Worm (Caenorhabditis elegans) whole organism, young adult: Measurements from ENCODE around the gene R13A1.1.

Source experiments
- atf-7 ChIP-seq: sonication (generic microtip); optimal IDR thresholded peaks from 2 replicates; lab custom pipeline; 2017; ENCODE audit warnings: mild to moderate bottlenecking, missing genetic modification characterization, missing compliant biosample characterization
- cebp-1 ChIP-seq, 2 experiments: fragments of 200-800 bp in 1 of 2; sonication (Bioruptor generic) in 1 of 2; sonication (generic microtip) in 1 of 2; IDR thresholded peaks in 1 of 2; optimal IDR thresholded peaks in 1 of 2; 2 replicates each; pipeline versions ENCODE4 v1.3.6 to Lab custom; 2017 to 2022; ENCODE audit warnings: missing compliant biosample characterization in 2 of 2, missing genetic modification characterization in 2 of 2, mild to moderate bottlenecking in 1 of 2, missing genetic modification reagents in 1 of 2, moderate library complexity in 1 of 2

DNA sequence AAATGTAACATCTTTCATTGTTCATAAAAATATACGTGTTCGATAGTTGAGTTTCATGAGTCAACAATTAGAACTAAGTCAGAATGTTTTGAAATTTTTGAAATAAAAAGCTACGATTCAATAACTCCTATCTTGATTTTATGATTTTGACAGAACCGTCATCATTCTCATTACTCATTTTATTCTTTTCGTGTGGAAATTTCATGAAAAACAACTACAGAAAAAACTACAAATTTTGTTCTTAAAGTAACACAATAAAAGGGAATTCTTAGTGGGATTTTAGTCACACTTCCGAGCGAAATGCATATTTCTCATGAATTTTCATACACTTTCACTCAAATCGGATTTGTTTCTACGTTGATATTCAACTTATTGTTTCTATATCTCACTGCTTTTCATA, 43.0 kb upstream of the R13A1.1 start, which contains the start of gene str-44:
- no peak for TF ChIP-seq atf-7 (tag; lab: Kevin White, UChicago)
- TF ChIP-seq cebp-1 (GFP tag; IDR thresholded peaks at IDR 0.05; lab: Robert Waterston, UW) = no peak
- no peak for TF ChIP-seq cebp-1 (tag; optimal IDR thresholded peaks at IDR 0.05; lab: Kevin White, UChicago)
